Fruit fly (Drosophila melanogaster) whole organism, embryonic: Measurements from ENCODE around the gene mal.

Experiments used
- CG10321 ChIP-seq: fragments of 200-800 bp; sonication (Bioruptor generic); IDR thresholded peaks from 2 replicates; pipeline ENCODE4 v1.3.6; 2022; ENCODE audit warnings: missing biosample characterization, missing genetic modification characterization
- CG13123 ChIP-seq: fragments of 200-800 bp; sonication (Bioruptor generic); optimal IDR thresholded peaks from 2 replicates; lab custom pipeline; 2016; ENCODE audit warnings: missing biosample characterization, missing genetic modification characterization
- CG14014 ChIP-seq: fragments of 200-800 bp; sonication (Bioruptor generic); IDR thresholded peaks from 2 replicates; pipeline ENCODE4 v1.3.6; 2022; ENCODE audit warnings: missing biosample characterization, missing genetic modification characterization
- CG14667 ChIP-seq: fragments of 200-800 bp; sonication (Bioruptor generic); IDR thresholded peaks from 2 replicates; pipeline ENCODE4 v1.3.6; 2022; ENCODE audit warnings: missing biosample characterization, missing genetic modification characterization
- CG17361 ChIP-seq: fragments of 200-800 bp; sonication (Bioruptor generic); IDR thresholded peaks from 3 replicates; pipeline ENCODE4 v1.3.6; 2022; ENCODE audit warnings: missing biosample characterization, missing genetic modification characterization
- CG17385 ChIP-seq: fragments of 200-800 bp; sonication (Bioruptor generic); optimal IDR thresholded peaks from 3 replicates; lab custom pipeline; 2018; ENCODE audit warnings: missing biosample characterization, mild to moderate bottlenecking, missing genetic modification characterization
- CG18262 ChIP-seq: fragments of 200-800 bp; optimal IDR thresholded peaks from 3 replicates; lab custom pipeline; 2019; ENCODE audit warnings: missing biosample characterization, mild to moderate bottlenecking, missing genetic modification characterization, moderate library complexity
- CG4707 ChIP-seq: fragments of 200-800 bp; sonication (Bioruptor generic); optimal IDR thresholded peaks from 2 replicates; lab custom pipeline; 2018; ENCODE audit warnings: missing biosample characterization, mild to moderate bottlenecking, missing genetic modification characterization, moderate library complexity
- CG6683 ChIP-seq: fragments of 200-800 bp; sonication (Bioruptor generic); optimal IDR thresholded peaks from 2 replicates; lab custom pipeline; 2017; ENCODE audit warnings: missing biosample characterization, mild to moderate bottlenecking, missing genetic modification characterization, missing genetic modification reagents
- CG6791 ChIP-seq: fragments of 200-800 bp; sonication (Bioruptor generic); IDR thresholded peaks from 3 replicates; pipeline ENCODE4 v1.3.6; 2022; ENCODE audit warnings: missing biosample characterization, missing genetic modification characterization; ENCODE audit not compliant: partially characterized antibody
- CG6813 ChIP-seq: fragments of 200-800 bp; sonication (Bioruptor generic); optimal IDR thresholded peaks from 2 replicates; lab custom pipeline; 2017; ENCODE audit warnings: missing biosample characterization, missing genetic modification characterization, mild to moderate bottlenecking, moderate library complexity, missing genetic modification reagents
- CG7556 ChIP-seq: fragments of 200-800 bp; sonication (Bioruptor generic); optimal IDR thresholded peaks from 2 replicates; lab custom pipeline; 2017; ENCODE audit warnings: missing biosample characterization, mild to moderate bottlenecking, missing genetic modification characterization
- CkIIα-i1 ChIP-seq: fragments of 200-800 bp; sonication (Bioruptor generic); IDR thresholded peaks from 2 replicates; pipeline ENCODE4 v1.3.6; 2022; ENCODE audit warnings: missing biosample characterization, missing genetic modification characterization
- CoRest ChIP-seq: fragments of 200-800 bp; sonication (Bioruptor generic); optimal IDR thresholded peaks from 3 replicates; lab custom pipeline; 2018; ENCODE audit warnings: missing biosample characterization, mild to moderate bottlenecking, missing genetic modification characterization, moderate library complexity
- Dip3 ChIP-seq: fragments of 200-800 bp; sonication (Bioruptor generic); optimal IDR thresholded peaks from 3 replicates; lab custom pipeline; 2016; ENCODE audit warnings: missing biosample characterization, missing genetic modification characterization
- Doc2 ChIP-seq: fragments of 200-800 bp; sonication (Bioruptor generic); IDR thresholded peaks from 2 replicates; pipeline ENCODE4 v1.3.6; 2022; ENCODE audit warnings: missing biosample characterization, missing genetic modification characterization
- Dp ChIP-seq: fragments of 200-800 bp; sonication (Bioruptor generic); optimal IDR thresholded peaks from 2 replicates; lab custom pipeline; 2018; ENCODE audit warnings: missing biosample characterization, mild to moderate bottlenecking, missing genetic modification characterization, moderate library complexity
- GATAe ChIP-seq: fragments of 200-800 bp; sonication (Bioruptor generic); conservative IDR thresholded peaks from 2 replicates; pipeline ENCODE4 v1.3.6; 2022; ENCODE audit warnings: missing biosample characterization, missing genetic modification characterization
- Kr ChIP-seq: fragments of 200-800 bp; sonication (Bioruptor generic); optimal IDR thresholded peaks from 2 replicates; lab custom pipeline; 2017; ENCODE audit warnings: missing biosample characterization, mild to moderate bottlenecking, missing genetic modification characterization
- MESR4 ChIP-seq: fragments of 200-800 bp; sonication (Bioruptor generic); optimal IDR thresholded peaks from 2 replicates; lab custom pipeline; 2018; ENCODE audit warnings: missing biosample characterization, mild to moderate bottlenecking, missing genetic modification characterization, moderate library complexity
- Max ChIP-seq: fragments of 200-800 bp; sonication (Bioruptor generic); optimal IDR thresholded peaks from 2 replicates; lab custom pipeline; 2016; ENCODE audit warnings: missing biosample characterization, mild to moderate bottlenecking, missing genetic modification characterization
- Myb ChIP-seq: fragments of 200-800 bp; sonication (Bioruptor generic); optimal IDR thresholded peaks from 2 replicates; lab custom pipeline; 2016; ENCODE audit warnings: missing biosample characterization, missing genetic modification characterization
- Nf-YC ChIP-seq: fragments of 200-800 bp; optimal IDR thresholded peaks from 3 replicates; lab custom pipeline; 2019; ENCODE audit warnings: missing biosample characterization, mild to moderate bottlenecking, missing genetic modification characterization, moderate library complexity
- Pdp1 ChIP-seq, 2 experiments: fragments of 200-800 bp; sonication (Bioruptor generic); optimal IDR thresholded peaks; 3 replicates each; lab custom pipeline; 2016; ENCODE audit warnings: missing biosample characterization in 2 of 2, missing genetic modification characterization in 2 of 2, mild to moderate bottlenecking in 1 of 2, moderate library complexity in 1 of 2
- Sry-δ ChIP-seq: fragments of 200-800 bp; sonication (Bioruptor generic); optimal IDR thresholded peaks from 2 replicates; lab custom pipeline; 2016; ENCODE audit warnings: missing biosample characterization, missing genetic modification characterization
- Trl ChIP-seq, 3 experiments: fragments of >200 bp in 2 of 3; fragments of 200-800 bp in 1 of 3; sonication (Bioruptor generic) in 1 of 3; optimal IDR thresholded peaks; 2 replicates in 1 of 3; 3 replicates in 2 of 3; lab custom pipeline; 2016 to 2017; ENCODE audit warnings: missing biosample characterization in 1 of 3, missing genetic modification characterization in 1 of 3
- Vsx1 ChIP-seq: fragments of 200-800 bp; sonication (Bioruptor generic); optimal IDR thresholded peaks from 2 replicates; lab custom pipeline; 2017; ENCODE audit warnings: missing biosample characterization, mild to moderate bottlenecking, missing genetic modification characterization, missing genetic modification reagents
- caup ChIP-seq: fragments of 200-800 bp; sonication (Bioruptor generic); optimal IDR thresholded peaks from 3 replicates; lab custom pipeline; 2017; ENCODE audit warnings: missing biosample characterization, mild to moderate bottlenecking, missing genetic modification characterization, moderate library complexity; ENCODE audit not compliant: severe bottlenecking
- chif ChIP-seq, 2 experiments: fragments of 200-800 bp; sonication (Bioruptor generic); optimal IDR thresholded peaks; 3 replicates each; lab custom pipeline; 2016; ENCODE audit warnings: missing biosample characterization in 2 of 2, missing genetic modification characterization in 2 of 2
- corto ChIP-seq: fragments of 200-800 bp; sonication (Bioruptor generic); optimal IDR thresholded peaks from 2 replicates; lab custom pipeline; 2016; ENCODE audit warnings: missing biosample characterization, mild to moderate bottlenecking, missing genetic modification characterization, moderate library complexity
- danr ChIP-seq: fragments of 200-800 bp; sonication (Bioruptor generic); IDR thresholded peaks from 2 replicates; pipeline ENCODE4 v1.3.6; 2022; ENCODE audit warnings: missing biosample characterization, missing genetic modification characterization
- ewg ChIP-seq: fragments of 200-800 bp; sonication (Bioruptor generic); optimal IDR thresholded peaks from 3 replicates; lab custom pipeline; 2017; ENCODE audit warnings: mild to moderate bottlenecking, missing biosample characterization, missing genetic modification reagents, missing genetic modification characterization
- ftz-f1 ChIP-seq: fragments of 200-800 bp; sonication (Bioruptor generic); optimal IDR thresholded peaks from 2 replicates; lab custom pipeline; 2016; ENCODE audit warnings: missing biosample characterization, missing genetic modification characterization
- ken ChIP-seq: fragments of 200-800 bp; sonication (Bioruptor generic); IDR thresholded peaks from 3 replicates; pipeline ENCODE4 v1.3.6; 2022; ENCODE audit warnings: missing biosample characterization, missing genetic modification characterization
- kni ChIP-seq: fragments of 200-800 bp; sonication (Bioruptor generic); optimal IDR thresholded peaks from 3 replicates; lab custom pipeline; 2017; ENCODE audit warnings: mild to moderate bottlenecking, missing biosample characterization, missing genetic modification reagents, missing genetic modification characterization
- lbe ChIP-seq: fragments of 200-800 bp; sonication (Bioruptor generic); optimal IDR thresholded peaks from 2 replicates; lab custom pipeline; 2016; ENCODE audit warnings: missing biosample characterization, mild to moderate bottlenecking, missing genetic modification characterization
- lmd ChIP-seq: fragments of 200-800 bp; sonication (Bioruptor generic); IDR thresholded peaks from 2 replicates; pipeline ENCODE4 v1.3.6; 2022; ENCODE audit warnings: missing biosample characterization, missing genetic modification characterization
- nom ChIP-seq: fragments of 200-800 bp; sonication (Bioruptor generic); optimal IDR thresholded peaks from 2 replicates; lab custom pipeline; 2017; ENCODE audit warnings: missing biosample characterization, missing genetic modification characterization, mild to moderate bottlenecking, moderate library complexity, missing genetic modification reagents
- odd ChIP-seq: fragments of 200-800 bp; sonication (Bioruptor generic); optimal IDR thresholded peaks from 2 replicates; lab custom pipeline; 2017; ENCODE audit warnings: missing biosample characterization, mild to moderate bottlenecking, missing genetic modification characterization
- org-1 ChIP-seq: fragments of 200-800 bp; sonication (Bioruptor generic); optimal IDR thresholded peaks from 2 replicates; lab custom pipeline; 2017; ENCODE audit warnings: missing biosample characterization, missing genetic modification characterization
- pan ChIP-seq, 4 experiments: fragments of >200 bp in 3 of 4; fragments of 200-800 bp in 1 of 4; sonication (Bioruptor generic) in 1 of 4; optimal IDR thresholded peaks in 3 of 4; IDR thresholded peaks in 1 of 4; 2 replicates each; pipeline versions ENCODE4 v1.3.6 to Lab custom; 2017 to 2022; ENCODE audit warnings: missing biosample characterization in 2 of 4, missing genetic modification characterization in 2 of 4, mixed read lengths in 1 of 4
- phol ChIP-seq: fragments of 200-800 bp; sonication (Bioruptor generic); optimal IDR thresholded peaks from 3 replicates; lab custom pipeline; 2018; ENCODE audit warnings: missing biosample characterization, mild to moderate bottlenecking, missing genetic modification characterization, moderate library complexity
- slp2 ChIP-seq: fragments of 200-800 bp; sonication (Bioruptor generic); optimal IDR thresholded peaks from 2 replicates; lab custom pipeline; 2016; ENCODE audit warnings: missing biosample characterization, missing genetic modification characterization
- tio ChIP-seq: fragments of 200-800 bp; sonication (Bioruptor generic); optimal IDR thresholded peaks from 2 replicates; lab custom pipeline; 2017; ENCODE audit warnings: missing biosample characterization, missing genetic modification characterization, inconsistent platforms
- zf30C ChIP-seq: fragments of 200-800 bp; sonication (Bioruptor generic); optimal IDR thresholded peaks from 3 replicates; lab custom pipeline; 2018; ENCODE audit warnings: missing biosample characterization, mild to moderate bottlenecking, missing genetic modification characterization

mal gene

DNA sequence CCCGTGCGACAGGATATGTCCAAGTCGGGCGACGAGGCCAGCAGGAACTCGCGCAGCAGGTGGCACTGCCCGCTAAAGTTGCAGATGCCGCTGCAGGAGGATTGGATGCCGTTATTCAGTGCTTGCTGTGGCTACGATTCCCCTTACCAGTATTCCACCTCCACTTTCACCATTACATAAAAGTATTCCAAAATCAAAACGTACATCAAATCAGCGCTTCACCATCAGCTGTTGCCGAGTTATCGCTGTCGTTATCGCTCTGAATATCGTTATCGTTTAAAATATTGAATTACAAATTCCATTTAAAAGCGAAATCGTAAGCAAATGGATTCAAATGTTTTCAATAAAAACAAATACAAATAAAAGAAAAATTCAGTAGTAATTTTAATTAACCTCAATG is 2.7 kb upstream of the mal start, which contains the start of gene CG15456 (continued):
- no peak for TF ChIP-seq Vsx1 (GFP tag; lab: Kevin White, UChicago)
- TF ChIP-seq CG14667 = no peak
- TF ChIP-seq danr (GFP tag; lab: Robert Waterston, UW) = no peak
- no peak for TF ChIP-seq org-1 (GFP tag; lab: Kevin White, UChicago)
- no peak for TF ChIP-seq ewg (GFP tag; lab: Kevin White, UChicago)
- TF ChIP-seq nom (GFP tag; lab: Kevin White, UChicago) = no peak
- TF ChIP-seq corto (GFP tag; lab: Kevin White, UChicago) = no peak
- TF ChIP-seq CG17385 (GFP tag; lab: Kevin White, UChicago) = no peak
- TF ChIP-seq CG6791 (GFP tag; lab: Robert Waterston, UW) = peak; percentile 52; the same call in 1 of the 3 replicates
- TF ChIP-seq lmd (GFP tag; lab: Robert Waterston, UW) = no peak
- TF ChIP-seq CG7556 (GFP tag; lab: Kevin White, UChicago) = no peak
- peak; percentile 14 for TF ChIP-seq Sry-δ (GFP tag; lab: Kevin White, UChicago)
- no peak for TF ChIP-seq zf30C (GFP tag; lab: Kevin White, UChicago)
- TF ChIP-seq Myb (GFP tag; lab: Kevin White, UChicago) = no peak
- TF ChIP-seq lbe (GFP tag; lab: Kevin White, UChicago) = no peak
- TF ChIP-seq CG18262 (tag; lab: Kevin White, UChicago) = no peak
- no peak for TF ChIP-seq CG6813 (GFP tag; lab: Kevin White, UChicago)
- no peak for TF ChIP-seq CkIIα-i1
- no peak for TF ChIP-seq CG4707
- no peak for TF ChIP-seq Nf-YC
- peak in 1 of 2 experiments; percentile 97 for TF ChIP-seq Pdp1 (GFP tag; optimal IDR thresholded peaks at IDR 0.05; lab: Kevin White, UChicago)
- no peak for TF ChIP-seq CG14014 (GFP tag; lab: Robert Waterston, UW)
- TF ChIP-seq Kr (GFP tag; lab: Kevin White, UChicago) = no peak
- TF ChIP-seq, all 482 proteins: peak for 30

DNA sequence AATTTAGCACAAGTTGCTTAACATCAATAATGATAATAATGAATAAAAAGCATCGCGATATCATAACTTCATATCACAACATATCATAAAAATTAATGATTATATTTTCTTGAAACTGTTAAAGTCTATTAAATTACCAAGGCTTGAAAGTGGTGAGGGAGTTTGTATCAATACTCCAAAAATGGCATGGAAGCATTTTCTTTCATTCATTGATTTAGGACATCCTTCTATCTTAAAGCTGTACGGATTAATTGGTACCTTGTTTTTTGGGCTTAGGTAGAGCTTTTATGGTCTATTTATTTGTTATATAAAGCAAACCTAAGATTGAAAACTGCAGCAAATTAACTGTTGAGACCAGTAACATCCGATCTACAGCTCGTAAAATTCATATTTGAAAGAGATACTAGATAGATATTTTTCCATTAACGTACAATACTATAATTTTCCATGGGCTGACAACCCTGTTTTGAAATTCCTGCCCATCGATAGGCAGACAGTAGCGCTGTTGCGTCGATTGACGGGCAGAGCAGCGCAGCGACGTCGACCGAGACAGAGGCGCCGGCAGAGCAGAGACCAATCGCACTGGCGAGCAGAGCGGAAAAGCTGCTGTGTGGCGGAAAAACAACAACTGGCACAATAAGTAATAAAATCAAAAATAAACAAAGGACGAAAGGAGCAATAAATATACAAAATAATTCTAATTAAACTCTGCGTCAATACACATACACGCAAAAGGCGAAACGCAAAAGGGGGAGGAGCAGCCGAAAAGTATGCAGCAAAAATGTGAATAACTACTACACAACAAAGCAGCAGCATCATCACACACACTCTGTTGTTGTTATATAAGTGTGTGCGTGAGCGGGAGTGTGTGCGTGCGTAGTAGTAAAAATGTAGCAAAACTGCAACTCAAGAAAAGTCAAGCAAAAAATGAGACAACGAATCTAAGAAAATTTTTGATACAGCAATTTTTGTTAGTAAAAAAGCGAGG is 4.2 kb downstream of the mal start, which contains the start of gene CG1695:
Gene CG1695, plus strand, starts transcription at position 606 of the 988 bp plus-strand sequence.
- TF ChIP-seq caup (GFP tag; lab: Kevin White, UChicago) = no peak
- TF ChIP-seq CG17361 = 0 out of 3 replicates have a peak, but pooled peaks have one; percentile 23
- peak; percentile 32 for TF ChIP-seq odd (GFP tag; lab: Kevin White, UChicago)
- TF ChIP-seq Pdp1 (GFP tag; optimal IDR thresholded peaks at IDR 0.05; lab: Kevin White, UChicago) = peak; percentile 1 to 71
- TF ChIP-seq CoRest (tag; lab: Kevin White, UChicago) = peak; percentile 36
- TF ChIP-seq Dp (GFP tag; lab: Kevin White, UChicago) = peak; percentile 17
- TF ChIP-seq slp2 (GFP tag; lab: Kevin White, UChicago) = no peak
- TF ChIP-seq Doc2 (GFP tag; lab: Robert Waterston, UW) = no peak
- no peak for TF ChIP-seq CG13123 (GFP tag; lab: Kevin White, UChicago)
- no peak for TF ChIP-seq danr (GFP tag; lab: Robert Waterston, UW)
- no peak for TF ChIP-seq Max (GFP tag; lab: Kevin White, UChicago)
- peak in 1 of 2 experiments; percentile 6 for TF ChIP-seq chif (GFP tag; optimal IDR thresholded peaks at IDR 0.05; lab: Kevin White, UChicago)
- TF ChIP-seq CG6683 (GFP tag; lab: Kevin White, UChicago) = no peak
- no peak for TF ChIP-seq kni (GFP tag; lab: Kevin White, UChicago)
- TF ChIP-seq MESR4 (GFP tag; lab: Kevin White, UChicago) = no peak
- no peak for TF ChIP-seq Trl (optimal IDR thresholded peaks at IDR 0.05; lab: Kevin White, UChicago)
- no peak for TF ChIP-seq Trl (GFP tag; optimal IDR thresholded peaks at IDR 0.05; lab: Kevin White, UChicago)
- no peak for TF ChIP-seq pan (optimal IDR thresholded peaks at IDR 0.05; lab: Kevin White, UChicago)
- no peak for TF ChIP-seq pan (GFP tag; optimal IDR thresholded peaks at IDR 0.05 in 1 of 2, IDR thresholded peaks at IDR 0.05 in 1 of 2)
- TF ChIP-seq ftz-f1 = no peak
- no peak for TF ChIP-seq GATAe (GFP tag; lab: Robert Waterston, UW)
- no peak for TF ChIP-seq Dip3 (GFP tag; lab: Kevin White, UChicago)
- TF ChIP-seq tio (GFP tag; lab: Kevin White, UChicago) = no peak
- no peak for TF ChIP-seq CG10321 (GFP tag; lab: Robert Waterston, UW)
- peak; percentile 12 for TF ChIP-seq phol (tag; lab: Kevin White, UChicago)
- TF ChIP-seq ken (GFP tag; lab: Robert Waterston, UW) = no peak
